Fruit fly (Drosophila melanogaster): ENCODE measurements around the gene CG7443.

The CG7443 gene

DNA sequence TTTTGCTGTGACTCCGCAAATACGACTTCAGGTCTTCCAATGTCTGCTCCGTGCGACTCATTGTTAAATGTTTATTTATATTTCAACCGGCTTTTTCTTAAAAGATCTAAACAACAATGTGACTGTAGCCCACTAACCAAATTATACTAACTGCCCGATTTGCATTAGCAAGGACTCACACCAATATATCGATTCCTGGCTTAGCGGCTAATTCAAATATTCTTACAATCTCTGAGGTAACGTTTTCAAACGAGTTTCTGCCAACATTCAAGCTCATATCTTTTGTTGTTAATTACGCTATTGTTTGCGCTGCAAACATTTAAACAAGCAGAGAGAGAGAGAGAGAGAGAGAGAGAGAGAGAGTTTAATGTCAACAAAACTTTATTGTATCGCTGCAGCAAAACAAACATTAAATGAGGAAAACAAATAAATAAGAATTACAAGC lies 15.6 kb upstream of the CG7443 start, which contains the start of gene tex (continued):
- TF ChIP-seq zen2 (GFP tag; IDR thresholded peaks at IDR 0.05; ENCODE audit: partially characterized antibody) (no peak), CG8924 (tag; optimal IDR thresholded peaks at IDR 0.05) (peak; percentile 59), D19A (tag; optimal IDR thresholded peaks at IDR 0.05) (peak; percentile 30), Gsc (GFP tag; IDR thresholded peaks at IDR 0.05) (no peak), Fer2 (tag; optimal IDR thresholded peaks at IDR 0.05) (no peak), ro (GFP tag; IDR thresholded peaks at IDR 0.05) (no peak), Oaz (GFP tag; IDR thresholded peaks at IDR 0.05) (no peak), phol (tag; optimal IDR thresholded peaks at IDR 0.05) (peak; percentile 22), CG3281 (GFP tag; optimal IDR thresholded peaks at IDR 0.05) (no peak), eve (GFP tag; optimal IDR thresholded peaks at IDR 0.05) (no peak), PHDP (tag; optimal IDR thresholded peaks at IDR 0.05) (peak; percentile 9), E2f2 (GFP tag; IDR thresholded peaks at IDR 0.05) (peak; percentile 98), seq (GFP tag; IDR thresholded peaks at IDR 0.05) (no peak), Taf1 (GFP tag; IDR thresholded peaks at IDR 0.05) (no peak), dm (GFP tag; optimal IDR thresholded peaks at IDR 0.05) (no peak), Atf-2 (GFP tag; optimal IDR thresholded peaks at IDR 0.05) (no peak), CG17359 (tag; optimal IDR thresholded peaks at IDR 0.05) (peak; percentile 55), CG10654 (GFP tag; optimal IDR thresholded peaks at IDR 0.05) (no peak), CG34422 (GFP tag; IDR thresholded peaks at IDR 0.05) (peak; percentile 65; the same call in 1 of the 3 replicates), bigmax (GFP tag; optimal IDR thresholded peaks at IDR 0.05) (no peak), Sin3A (optimal IDR thresholded peaks at IDR 0.05) (peak; percentile 26), Jarid2 (GFP tag; optimal IDR thresholded peaks at IDR 0.05) (no peak), fru (optimal IDR thresholded peaks at IDR 0.05) (no peak), ac (GFP tag; optimal IDR thresholded peaks at IDR 0.05) (peak; percentile 53), Hr51 (GFP tag; optimal IDR thresholded peaks at IDR 0.05) (no peak), CG14710 (tag; optimal IDR thresholded peaks at IDR 0.05) (peak; percentile 77), crc (GFP tag; optimal IDR thresholded peaks at IDR 0.05) (no peak), CG16863 (GFP tag; optimal IDR thresholded peaks at IDR 0.05) (peak; percentile 2), Nf-YA (GFP tag; IDR thresholded peaks at IDR 0.05) (no peak), Dbx (GFP tag; IDR thresholded peaks at IDR 0.05) (no peak), fd64A (GFP tag; optimal IDR thresholded peaks at IDR 0.05) (peak; percentile 81), Elba2 (GFP tag; optimal IDR thresholded peaks at IDR 0.05) (no peak), tx (GFP tag; optimal IDR thresholded peaks at IDR 0.05) (no peak), fd96Cb (tag; optimal IDR thresholded peaks at IDR 0.05) (peak; percentile 3), CG8765 (GFP tag; IDR thresholded peaks at IDR 0.05) (no peak), CG18599 (GFP tag; optimal IDR thresholded peaks at IDR 0.05) (no peak), Trl (optimal IDR thresholded peaks at IDR 0.05) (peak in 1 of 2 experiments; percentile 52), Trl (GFP tag; optimal IDR thresholded peaks at IDR 0.05) (peak; percentile 50), CG6791 (GFP tag; IDR thresholded peaks at IDR 0.05; ENCODE audit: partially characterized antibody) (no peak), grn (GFP tag; optimal IDR thresholded peaks at IDR 0.05) (peak; percentile 26), CG31224 (GFP tag; IDR thresholded peaks at IDR 0.05) (no peak), chinmo (GFP tag; IDR thresholded peaks at IDR 0.05; ENCODE audit: partially characterized antibody) (no peak), CG8089 (GFP tag; optimal IDR thresholded peaks at IDR 0.05) (peak; percentile 25), sug (tag; optimal IDR thresholded peaks at IDR 0.05) (no peak), CG17328 (GFP tag; IDR thresholded peaks at IDR 0.05) (no peak), Doc2 (GFP tag; IDR thresholded peaks at IDR 0.05) (no peak), CG7786 (GFP tag; optimal IDR thresholded peaks at IDR 0.05) (no peak), CG1024 (GFP tag; IDR thresholded peaks at IDR 0.05) (no peak), CG17612 (GFP tag; IDR thresholded peaks at IDR 0.05) (no peak), ap (GFP tag; IDR thresholded peaks at IDR 0.05) (no peak), CG12942 (GFP tag; optimal IDR thresholded peaks at IDR 0.05) (no peak), peb (GFP tag; IDR thresholded peaks at IDR 0.05) (no peak), inv (GFP tag; IDR thresholded peaks at IDR 0.05; ENCODE audit: partially characterized antibody) (no peak)
